Worm (Caenorhabditis elegans) whole organism, early embryonic: ENCODE measurements around the gene T26A5.6.
A peak's percentile ranks its signal among the peaks of the same experiment; 100 is the strongest.

Source experiments
- F13C5.2 ChIP-seq: sonication (generic microtip); optimal IDR thresholded peaks from 2 replicates; lab custom pipeline; 2017; ENCODE audit warnings: mild to moderate bottlenecking, missing genetic modification characterization, inconsistent platforms, missing compliant biosample characterization
- aly-1 ChIP-seq: sonication (generic microtip); optimal IDR thresholded peaks from 2 replicates; lab custom pipeline; 2016; ENCODE audit warnings: missing genetic modification characterization, missing compliant biosample characterization
- ama-1 ChIP-seq: fragments of 150-350 bp; optimal IDR thresholded peaks from 2 replicates; lab custom pipeline; 2014
- ets-7 ChIP-seq: sonication (generic microtip); optimal IDR thresholded peaks from 2 replicates; lab custom pipeline; 2016; ENCODE audit warnings: missing genotype, missing genetic modification characterization, missing compliant biosample characterization
- flt-1 ChIP-seq: fragments of 200-800 bp; sonication (Bioruptor generic); IDR thresholded peaks from 2 replicates; pipeline ENCODE4 v1.3.6; 2022; ENCODE audit warnings: missing genetic modification characterization, missing compliant biosample characterization
- hmg-4 ChIP-seq: fragments of 200-800 bp; sonication (Bioruptor generic); optimal IDR thresholded peaks from 2 replicates; lab custom pipeline; 2018; ENCODE audit warnings: mild to moderate bottlenecking, missing genetic modification characterization, missing compliant biosample characterization
- scrt-1 ChIP-seq: fragments of 200-800 bp; sonication (Bioruptor generic); IDR thresholded peaks from 2 replicates; pipeline ENCODE4 v1.3.6; 2022; ENCODE audit warnings: missing genetic modification characterization, missing compliant biosample characterization
- tra-4 ChIP-seq: sonication (generic microtip); optimal IDR thresholded peaks from 2 replicates; lab custom pipeline; 2017; ENCODE audit warnings: missing genetic modification characterization, missing compliant biosample characterization

DNA sequence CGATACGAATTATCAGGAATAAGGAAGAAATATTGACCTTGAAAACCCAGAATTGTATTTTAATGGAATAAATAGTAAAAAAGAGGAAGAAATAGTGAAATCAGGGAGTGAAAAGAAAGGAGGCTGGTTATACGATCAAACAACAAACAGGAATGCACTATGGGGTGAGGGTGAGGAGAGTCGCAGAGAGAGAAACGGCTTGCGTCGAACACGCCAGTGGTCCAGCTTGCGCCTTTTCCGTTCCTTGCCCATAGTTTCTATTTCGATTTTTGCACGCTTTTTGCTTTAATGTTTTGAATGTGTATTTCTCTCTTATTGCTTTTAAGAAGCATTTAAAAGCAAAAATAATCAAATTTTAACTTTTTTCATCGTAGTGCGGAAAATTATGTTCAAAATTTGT lies 3.2 kb upstream of the T26A5.6 start:
- no peak for TF ChIP-seq ama-1 (lab: Kevin White, UChicago)
- TF ChIP-seq flt-1 (GFP tag; lab: Robert Waterston, UW): 0 out of 2 replicates have a peak, but pooled peaks have one; percentile 42
- peak; percentile 62 for TF ChIP-seq hmg-4
- peak; percentile 65 for TF ChIP-seq ets-7 (tag; lab: Kevin White, UChicago)
- no peak for TF ChIP-seq scrt-1
- no peak for TF ChIP-seq tra-4 (tag; lab: Kevin White, UChicago)
- no peak for TF ChIP-seq aly-1
- peak; percentile 83 for TF ChIP-seq F13C5.2 (tag; lab: Kevin White, UChicago)
